Worm (Caenorhabditis elegans): ENCODE measurements around the gene F57A10.4.

DNA sequence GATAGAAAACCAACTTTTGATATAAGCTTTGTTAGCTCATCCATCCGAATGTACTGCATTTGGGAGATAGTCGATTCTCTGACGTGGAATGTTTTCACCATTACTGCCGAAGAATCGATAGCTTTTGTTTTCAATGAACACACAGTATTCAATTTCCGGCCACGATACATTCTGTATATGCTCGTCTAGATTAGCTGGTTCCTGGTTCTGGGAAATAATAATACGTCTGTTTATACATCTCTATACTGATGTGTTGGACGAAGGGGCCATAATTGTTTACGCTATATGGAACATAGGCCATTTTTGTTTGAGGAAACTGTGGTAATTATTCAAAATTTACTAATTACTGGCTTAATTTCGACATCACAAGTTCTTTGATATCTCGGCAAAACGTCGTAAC is 19.1 kb upstream of the F57A10.4 start, which contains the start of gene str-6:
- TF ChIP-seq med-1 (GFP tag; optimal IDR thresholded peaks at IDR 0.05; ENCODE audit: insufficient read depth) (no peak), tab-1 (GFP tag; IDR thresholded peaks at IDR 0.05) (no peak)

Measured in whole organism, midembryonic.